Fruit fly (Drosophila melanogaster): ENCODE measurements around the gene CG5645.

CG5645 gene

dm6 chr3L:12115966-12116735 lies 20.4 kb downstream of the CG5645 start, which contains the start of gene vers (continued):
- no peak for TF ChIP-seq fd3F (GFP tag; optimal IDR thresholded peaks at IDR 0.05)
- no peak for TF ChIP-seq Vsx1 (GFP tag; optimal IDR thresholded peaks at IDR 0.05)
- no peak for TF ChIP-seq wdn (GFP tag; IDR thresholded peaks at IDR 0.05)
- TF ChIP-seq E2f2 (GFP tag; IDR thresholded peaks at IDR 0.05): peak; percentile 98
- peak; percentile 19 for TF ChIP-seq CG30403 (GFP tag; optimal IDR thresholded peaks at IDR 0.05)
- peak; percentile 13 for TF ChIP-seq Sin3A (optimal IDR thresholded peaks at IDR 0.05)
- TF ChIP-seq Dp (GFP tag; optimal IDR thresholded peaks at IDR 0.05): peak; percentile 98
- TF ChIP-seq run (tag; optimal IDR thresholded peaks at IDR 0.05): no peak
- no peak for TF ChIP-seq Nf-YC (tag; optimal IDR thresholded peaks at IDR 0.05)
- TF ChIP-seq CG2129 (GFP tag; IDR thresholded peaks at IDR 0.05; ENCODE audit: partially characterized antibody): peak; percentile 89
- peak; percentile 90 for TF ChIP-seq HLH4C (GFP tag; IDR thresholded peaks at IDR 0.05; ENCODE audit: partially characterized antibody)
- TF ChIP-seq trh (GFP tag; optimal IDR thresholded peaks at IDR 0.05): no peak
- no peak for TF ChIP-seq yki (optimal IDR thresholded peaks at IDR 0.05)
- no peak for TF ChIP-seq pan (optimal IDR thresholded peaks at IDR 0.05)
- TF ChIP-seq pan (GFP tag; optimal IDR thresholded peaks at IDR 0.05 in 1 of 2, IDR thresholded peaks at IDR 0.05 in 1 of 2): no peak
- peak; percentile 90 for TF ChIP-seq knrl (GFP tag; IDR thresholded peaks at IDR 0.05; ENCODE audit: partially characterized antibody)
- TF ChIP-seq MESR4 (GFP tag; optimal IDR thresholded peaks at IDR 0.05): peak; percentile 67
- peak; percentile 88 for TF ChIP-seq zen2 (GFP tag; IDR thresholded peaks at IDR 0.05; ENCODE audit: partially characterized antibody)
- TF ChIP-seq phol (tag; optimal IDR thresholded peaks at IDR 0.05): peak; percentile 38
- TF ChIP-seq gsb (GFP tag; IDR thresholded peaks at IDR 0.05): no peak
- TF ChIP-seq CG8765 (GFP tag; IDR thresholded peaks at IDR 0.05): no peak
- peak; percentile 76 for TF ChIP-seq CG42726 (GFP tag; IDR thresholded peaks at IDR 0.05; ENCODE audit: partially characterized antibody)
- no peak for TF ChIP-seq Gsc (GFP tag; IDR thresholded peaks at IDR 0.05)
- TF ChIP-seq Optix (GFP tag; IDR thresholded peaks at IDR 0.05): no peak
- TF ChIP-seq HHEX (GFP tag; optimal IDR thresholded peaks at IDR 0.05): no peak
- no peak for TF ChIP-seq Mad (GFP tag; optimal IDR thresholded peaks at IDR 0.05)
- TF ChIP-seq Dip3 (GFP tag; optimal IDR thresholded peaks at IDR 0.05): no peak
- no peak for TF ChIP-seq CG8924 (tag; optimal IDR thresholded peaks at IDR 0.05)
- no peak for TF ChIP-seq CG18476 (GFP tag; optimal IDR thresholded peaks at IDR 0.05)
- TF ChIP-seq bigmax (GFP tag; optimal IDR thresholded peaks at IDR 0.05): no peak
- TF ChIP-seq ems (GFP tag; optimal IDR thresholded peaks at IDR 0.05): peak; percentile 2
- peak; percentile 43 for TF ChIP-seq B-H2 (GFP tag; optimal IDR thresholded peaks at IDR 0.05)
- TF ChIP-seq CG8281 (tag; optimal IDR thresholded peaks at IDR 0.05): no peak
- peak; percentile 98 for TF ChIP-seq CG10267 (tag; optimal IDR thresholded peaks at IDR 0.05)
- TF ChIP-seq mam (GFP tag; optimal IDR thresholded peaks at IDR 0.05): peak; percentile 47
- peak; percentile 11; the same call in 1 of the 2 replicates for TF ChIP-seq stc (GFP tag; IDR thresholded peaks at IDR 0.05)
- TF ChIP-seq jumu (GFP tag; optimal IDR thresholded peaks at IDR 0.05): peak; percentile 8
- TF ChIP-seq pzg (GFP tag; optimal IDR thresholded peaks at IDR 0.05): peak; percentile 93
- TF ChIP-seq CG6272 (GFP tag; IDR thresholded peaks at IDR 0.05): no peak
- TF ChIP-seq CG7357 (GFP tag; IDR thresholded peaks at IDR 0.05): no peak
- TF ChIP-seq gfzf (GFP tag; optimal IDR thresholded peaks at IDR 0.05): peak; percentile 12
- TF ChIP-seq CG1603 (tag; optimal IDR thresholded peaks at IDR 0.05): peak; percentile 70
- no peak for TF ChIP-seq Lim3 (GFP tag; IDR thresholded peaks at IDR 0.05)
- TF ChIP-seq CG15011 (GFP tag; optimal IDR thresholded peaks at IDR 0.05): no peak
- no peak for TF ChIP-seq CG17612 (GFP tag; IDR thresholded peaks at IDR 0.05)
- 0 out of 2 replicates have a peak, but pooled peaks have one; percentile 26 for TF ChIP-seq NFAT (GFP tag; IDR thresholded peaks at IDR 0.05)
- no peak for TF ChIP-seq bcd (GFP tag; optimal IDR thresholded peaks at IDR 0.05)
- no peak for TF ChIP-seq sc (optimal IDR thresholded peaks at IDR 0.05)
- no peak for TF ChIP-seq sc (GFP tag; optimal IDR thresholded peaks at IDR 0.05)
- TF ChIP-seq CG18764 (GFP tag; optimal IDR thresholded peaks at IDR 0.05): no peak
- no peak for TF ChIP-seq CG12236 (GFP tag; optimal IDR thresholded peaks at IDR 0.05)
